Fruit fly (Drosophila melanogaster) whole organism, adult: ENCODE data around the gene CG42557.

Experiments used
- CG11617 ChIP-seq: fragments of 200-800 bp; sonication (Bioruptor generic); optimal IDR thresholded peaks from 2 replicates; lab custom pipeline; 2017; ENCODE audit warnings: mild to moderate bottlenecking, missing biosample characterization, missing genetic modification reagents, missing genetic modification characterization
- CG12768 ChIP-seq: fragments of 200-800 bp; sonication (Bioruptor generic); optimal IDR thresholded peaks from 2 replicates; lab custom pipeline; 2017; ENCODE audit warnings: missing biosample characterization, missing genetic modification characterization, mild to moderate bottlenecking, moderate library complexity, missing genetic modification reagents
- CG1620 ChIP-seq: fragments of 200-800 bp; sonication (Bioruptor generic); optimal IDR thresholded peaks from 2 replicates; lab custom pipeline; 2016; ENCODE audit warnings: missing biosample characterization, missing genetic modification characterization
- CG7045 ChIP-seq: fragments of 200-800 bp; sonication (Bioruptor generic); optimal IDR thresholded peaks from 2 replicates; lab custom pipeline; 2017; ENCODE audit warnings: missing biosample characterization, mild to moderate bottlenecking, missing genetic modification characterization
- Hr96 ChIP-seq: fragments of 200-800 bp; sonication (Bioruptor generic); optimal IDR thresholded peaks from 2 replicates; lab custom pipeline; 2016; ENCODE audit warnings: missing biosample characterization, missing genetic modification characterization
- cic ChIP-seq: fragments of 200-800 bp; sonication (Bioruptor generic); optimal IDR thresholded peaks from 2 replicates; lab custom pipeline; 2017; ENCODE audit warnings: missing biosample characterization, mild to moderate bottlenecking, missing genetic modification characterization, moderate library complexity
- kay ChIP-seq: fragments of 200-800 bp; sonication (Bioruptor generic); peaks from one replicate; lab custom pipeline; 2016; ENCODE audit warnings: missing biosample characterization, missing genetic modification characterization, borderline replicate concordance
- tj ChIP-seq: fragments of 200-800 bp; sonication (Bioruptor generic); optimal IDR thresholded peaks from 3 replicates; lab custom pipeline; 2017; ENCODE audit warnings: missing biosample characterization, mild to moderate bottlenecking, missing genetic modification characterization, moderate library complexity

DNA sequence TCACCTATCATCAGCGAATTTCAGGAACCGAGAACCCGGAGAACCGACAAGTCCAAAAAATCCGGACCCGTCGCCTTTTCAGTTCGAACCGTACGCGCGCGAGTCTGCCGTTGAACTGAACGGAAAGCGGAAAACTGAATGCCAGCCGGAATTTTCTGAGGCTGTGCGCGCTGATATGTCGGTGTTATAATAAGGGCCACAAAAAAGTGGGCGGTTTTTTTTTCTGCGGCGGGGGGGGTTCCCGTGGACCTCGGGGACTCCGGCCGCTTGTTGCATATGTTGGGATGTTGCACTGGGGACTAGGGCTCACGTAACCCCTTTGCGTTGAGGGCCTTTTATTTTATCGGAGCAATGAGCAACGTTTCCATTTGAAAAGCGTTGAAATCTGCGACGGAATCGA is 36.3 kb downstream of the CG42557 start, which contains the start of gene TkR99D:
- no peak for TF ChIP-seq tj (GFP tag; lab: Kevin White, UChicago)
- no peak for TF ChIP-seq cic (GFP tag; lab: Kevin White, UChicago)
- TF ChIP-seq CG11617 (GFP tag; lab: Kevin White, UChicago) = no peak
- no peak for TF ChIP-seq CG7045 (GFP tag; lab: Kevin White, UChicago)
- TF ChIP-seq CG12768 (GFP tag; lab: Kevin White, UChicago) = no peak
- TF ChIP-seq CG1620 = no peak
- TF ChIP-seq kay (GFP tag; lab: Kevin White, UChicago) = no peak
- TF ChIP-seq Hr96 (GFP tag; lab: Kevin White, UChicago) = no peak
